Worm (Caenorhabditis elegans): Measurements from ENCODE around the gene pph-2.

The pph-2 gene

ce11 chrIV:11877674-11878073 is at the start of gene pph-2:
Gene pph-2 (minus strand): TSS chrIV:11877774.
- TF ChIP-seq blmp-1 (tag; optimal IDR thresholded peaks at IDR 0.05) = no peak
- TF ChIP-seq nhr-237 (tag; optimal IDR thresholded peaks at IDR 0.05) = no peak
- no peak for TF ChIP-seq unc-62 (GFP tag; optimal IDR thresholded peaks at IDR 0.05)
- TF ChIP-seq bed-3 (GFP tag; optimal IDR thresholded peaks at IDR 0.05) = no peak
- no peak for TF ChIP-seq ces-1 (GFP tag; optimal IDR thresholded peaks at IDR 0.05)
- TF ChIP-seq drap-1 (GFP tag; optimal IDR thresholded peaks at IDR 0.05) = no peak
- TF ChIP-seq hlh-1 (tag; optimal IDR thresholded peaks at IDR 0.05) = no peak
- TF ChIP-seq elt-1 (tag; optimal IDR thresholded peaks at IDR 0.05; ENCODE audit: borderline replicate concordance, insufficient read depth) = no peak
- no peak for TF ChIP-seq nhr-12 (tag; optimal IDR thresholded peaks at IDR 0.05)
- TF ChIP-seq ztf-11 (tag; optimal IDR thresholded peaks at IDR 0.05) = no peak
- no peak for TF ChIP-seq snpc-4 (tag; optimal IDR thresholded peaks at IDR 0.05)
- no peak for TF ChIP-seq pha-4 (tag; optimal IDR thresholded peaks at IDR 0.05)
- TF ChIP-seq cnd-1 (tag; optimal IDR thresholded peaks at IDR 0.05) = no peak
- TF ChIP-seq nhr-28 (tag; optimal IDR thresholded peaks at IDR 0.05) = no peak
- TF ChIP-seq zip-8 (tag; optimal IDR thresholded peaks at IDR 0.05) = no peak
- TF ChIP-seq ceh-43 (GFP tag; optimal IDR thresholded peaks at IDR 0.05) = no peak
- no peak for TF ChIP-seq M03D4.4 (tag; optimal IDR thresholded peaks at IDR 0.05)
- TF ChIP-seq unc-120 (tag; optimal IDR thresholded peaks at IDR 0.05; ENCODE audit: poor library complexity, severe bottlenecking) = no peak
- no peak for TF ChIP-seq lsy-2 (tag; optimal IDR thresholded peaks at IDR 0.05)
- TF ChIP-seq nhr-2 (tag; optimal IDR thresholded peaks at IDR 0.05) = no peak

ce11 chrIV:11925346-11926075 is 47.9 kb upstream of the pph-2 start, which contains the start of the genes srlf-33 and srlf-32:
Gene srlf-33 (minus strand): TSS chrIV:11925446.
Gene srlf-32 (plus strand): TSS chrIV:11926025.
- no peak for TF ChIP-seq M03D4.4 (tag; optimal IDR thresholded peaks at IDR 0.05)
- TF ChIP-seq nhr-76 (tag; optimal IDR thresholded peaks at IDR 0.05) = no peak
- TF ChIP-seq lin-32 (GFP tag; optimal IDR thresholded peaks at IDR 0.05) = no peak
- no peak for TF ChIP-seq ztf-11 (tag; optimal IDR thresholded peaks at IDR 0.05)
- no peak for TF ChIP-seq ham-2 (GFP tag; optimal IDR thresholded peaks at IDR 0.05)
- TF ChIP-seq mep-1 (tag; optimal IDR thresholded peaks at IDR 0.05) = no peak
- TF ChIP-seq unc-39 (tag; optimal IDR thresholded peaks at IDR 0.05) = no peak
- TF ChIP-seq nhr-28 (tag; optimal IDR thresholded peaks at IDR 0.05) = no peak
- TF ChIP-seq elt-3 (tag; optimal IDR thresholded peaks at IDR 0.05) = no peak
- no peak for TF ChIP-seq sptf-1 (tag; optimal IDR thresholded peaks at IDR 0.05)
- no peak for TF ChIP-seq blmp-1 (tag; optimal IDR thresholded peaks at IDR 0.05)

- TF ChIP-seq snpc-4 (tag; optimal IDR thresholded peaks at IDR 0.05) (no peak), nhr-2 (tag; optimal IDR thresholded peaks at IDR 0.05) (peak; percentile 32)
Measured at ce11 chrIV:11924092-11924491, 46.5 kb upstream of the pph-2 start.

- TF ChIP-seq M03D4.4 (tag; optimal IDR thresholded peaks at IDR 0.05) (no peak), mab-5 (tag; optimal IDR thresholded peaks at IDR 0.05) (no peak), ces-1 (GFP tag; optimal IDR thresholded peaks at IDR 0.05) (no peak), tbx-8 (GFP tag; optimal IDR thresholded peaks at IDR 0.05) (no peak), nhr-2 (tag; optimal IDR thresholded peaks at IDR 0.05) (no peak), nhr-237 (tag; optimal IDR thresholded peaks at IDR 0.05) (no peak), drap-1 (GFP tag; optimal IDR thresholded peaks at IDR 0.05) (no peak), elt-1 (tag; optimal IDR thresholded peaks at IDR 0.05; ENCODE audit: borderline replicate concordance, insufficient read depth) (no peak), ceh-83 (GFP tag; optimal IDR thresholded peaks at IDR 0.05) (no peak), hlh-1 (tag; optimal IDR thresholded peaks at IDR 0.05) (no peak), cnd-1 (tag; optimal IDR thresholded peaks at IDR 0.05) (no peak), unc-120 (tag; optimal IDR thresholded peaks at IDR 0.05; ENCODE audit: poor library complexity, severe bottlenecking) (no peak), ceh-43 (GFP tag; optimal IDR thresholded peaks at IDR 0.05) (no peak), bed-3 (GFP tag; optimal IDR thresholded peaks at IDR 0.05) (no peak), elt-3 (tag; optimal IDR thresholded peaks at IDR 0.05) (no peak)
Measured at ce11 chrIV:11923074-11923473, 45.5 kb upstream of the pph-2 start, which contains the start of gene srlf-31. Gene srlf-31 (minus strand): TSS chrIV:11923174.

ce11 chrIV:11922011-11922410 is 44.4 kb upstream of the pph-2 start, which contains the start of gene ZK822.1:
Gene ZK822.1 (minus strand): TSS chrIV:11922131.
- no peak for TF ChIP-seq M03D4.4 (tag; optimal IDR thresholded peaks at IDR 0.05)
- TF ChIP-seq sptf-1 (tag; optimal IDR thresholded peaks at IDR 0.05) = no peak
- no peak for TF ChIP-seq pha-4 (tag; optimal IDR thresholded peaks at IDR 0.05)
- TF ChIP-seq tbx-8 (GFP tag; optimal IDR thresholded peaks at IDR 0.05) = no peak
- no peak for TF ChIP-seq nhr-76 (tag; optimal IDR thresholded peaks at IDR 0.05)
- no peak for TF ChIP-seq sem-2 (GFP tag; optimal IDR thresholded peaks at IDR 0.05)
- TF ChIP-seq unc-120 (tag; optimal IDR thresholded peaks at IDR 0.05; ENCODE audit: poor library complexity, severe bottlenecking) = no peak
- no peak for TF ChIP-seq snpc-4 (tag; optimal IDR thresholded peaks at IDR 0.05)
- no peak for TF ChIP-seq bed-3 (GFP tag; optimal IDR thresholded peaks at IDR 0.05)
- TF ChIP-seq hlh-1 (tag; optimal IDR thresholded peaks at IDR 0.05) = peak; percentile 93
- TF ChIP-seq blmp-1 (tag; optimal IDR thresholded peaks at IDR 0.05) = no peak
- no peak for TF ChIP-seq cnd-1 (tag; optimal IDR thresholded peaks at IDR 0.05)
- no peak for TF ChIP-seq ham-2 (GFP tag; optimal IDR thresholded peaks at IDR 0.05)
- TF ChIP-seq lin-32 (GFP tag; optimal IDR thresholded peaks at IDR 0.05) = no peak
- TF ChIP-seq unc-62 (GFP tag; optimal IDR thresholded peaks at IDR 0.05) = peak; percentile 18
